Worm (Caenorhabditis elegans) whole organism, mixed stage, embryonic: Measurements from ENCODE around the gene ZK180.8.

Source experiments
- M03D4.4 ChIP-seq: sonication (generic microtip); optimal IDR thresholded peaks from 2 replicates; lab custom pipeline; 2017; ENCODE audit warnings: mild to moderate bottlenecking, missing genetic modification characterization, missing compliant biosample characterization
- bed-3 ChIP-seq: fragments of 200-800 bp; sonication (Bioruptor generic); optimal IDR thresholded peaks from 3 replicates; lab custom pipeline; 2018; ENCODE audit warnings: mild to moderate bottlenecking, missing genetic modification characterization, moderate library complexity, missing compliant biosample characterization
- blmp-1 ChIP-seq: fragments of 150-350 bp; optimal IDR thresholded peaks from 2 replicates; lab custom pipeline; 2014; ENCODE audit warnings: missing biosample characterization, missing genetic modification characterization
- ceh-39 ChIP-seq: fragments of 150-350 bp; optimal IDR thresholded peaks from 2 replicates; lab custom pipeline; 2014; ENCODE audit warnings: missing biosample characterization, missing genetic modification characterization
- ceh-83 ChIP-seq: fragments of 200-800 bp; sonication (Bioruptor generic); optimal IDR thresholded peaks from 2 replicates; lab custom pipeline; 2018; ENCODE audit warnings: mild to moderate bottlenecking, missing genetic modification characterization, missing compliant biosample characterization
- ces-1 ChIP-seq: fragments of 150-350 bp; optimal IDR thresholded peaks from 2 replicates; lab custom pipeline; 2014; ENCODE audit warnings: missing biosample characterization, missing genetic modification reagents, missing genetic modification characterization
- cnd-1 ChIP-seq: fragments of 200-800 bp; sonication (Bioruptor generic); optimal IDR thresholded peaks from 2 replicates; lab custom pipeline; 2018; ENCODE audit warnings: mild to moderate bottlenecking, missing genetic modification characterization, missing compliant biosample characterization
- drap-1 ChIP-seq: fragments of 200-800 bp; sonication (Bioruptor generic); optimal IDR thresholded peaks from 3 replicates; lab custom pipeline; 2018; ENCODE audit warnings: mild to moderate bottlenecking, missing genetic modification characterization, missing compliant biosample characterization
- elt-3 ChIP-seq: fragments of 150-350 bp; optimal IDR thresholded peaks from 2 replicates; lab custom pipeline; 2014; ENCODE audit warnings: missing biosample characterization, missing genetic modification characterization
- flh-1 ChIP-seq: fragments of 200-800 bp; sonication (Bioruptor generic); optimal IDR thresholded peaks from 2 replicates; lab custom pipeline; 2018; ENCODE audit warnings: mild to moderate bottlenecking, missing genetic modification characterization, moderate library complexity, missing compliant biosample characterization
- ham-2 ChIP-seq: fragments of 200-800 bp; sonication (Bioruptor generic); optimal IDR thresholded peaks from 2 replicates; lab custom pipeline; 2018; ENCODE audit warnings: mild to moderate bottlenecking, missing genetic modification characterization, missing compliant biosample characterization
- hlh-1 ChIP-seq: fragments of 150-350 bp; optimal IDR thresholded peaks from 2 replicates; lab custom pipeline; 2014; ENCODE audit warnings: missing biosample characterization, missing genetic modification reagents, missing genetic modification characterization
- lin-13 ChIP-seq: fragments of 150-350 bp; optimal IDR thresholded peaks from 2 replicates; lab custom pipeline; 2014; ENCODE audit warnings: missing biosample characterization, missing genetic modification characterization
- lin-32 ChIP-seq: fragments of 200-800 bp; sonication (Bioruptor generic); optimal IDR thresholded peaks from 2 replicates; lab custom pipeline; 2018; ENCODE audit warnings: mild to moderate bottlenecking, missing genetic modification characterization, missing compliant biosample characterization
- lsy-2 ChIP-seq: fragments of 150-350 bp; optimal IDR thresholded peaks from 2 replicates; lab custom pipeline; 2014; ENCODE audit warnings: missing biosample characterization, missing genetic modification characterization
- mab-5 ChIP-seq: fragments of 150-350 bp; optimal IDR thresholded peaks from 2 replicates; lab custom pipeline; 2014; ENCODE audit warnings: missing biosample characterization, missing genetic modification characterization
- mep-1 ChIP-seq: fragments of 150-350 bp; optimal IDR thresholded peaks from 2 replicates; lab custom pipeline; 2017; ENCODE audit warnings: missing biosample characterization, missing genetic modification reagents, missing genetic modification characterization, inconsistent platforms
- mls-2 ChIP-seq: sonication (generic microtip); optimal IDR thresholded peaks from 2 replicates; lab custom pipeline; 2016; ENCODE audit warnings: mild to moderate bottlenecking, missing genetic modification characterization, moderate library complexity, missing compliant biosample characterization
- nhr-12 ChIP-seq: fragments of 150-350 bp; optimal IDR thresholded peaks from 2 replicates; lab custom pipeline; 2014; ENCODE audit warnings: missing biosample characterization, missing genetic modification characterization
- nhr-2 ChIP-seq: fragments of 150-350 bp; optimal IDR thresholded peaks from 2 replicates; lab custom pipeline; 2014; ENCODE audit warnings: missing biosample characterization, missing genetic modification characterization
- nhr-237 ChIP-seq: fragments of 150-350 bp; optimal IDR thresholded peaks from 2 replicates; lab custom pipeline; 2014; ENCODE audit warnings: missing biosample characterization, missing genetic modification characterization
- nhr-28 ChIP-seq: fragments of 150-350 bp; optimal IDR thresholded peaks from 2 replicates; lab custom pipeline; 2014; ENCODE audit warnings: missing biosample characterization, missing genetic modification characterization
- pha-4 ChIP-seq: fragments of 150-350 bp; optimal IDR thresholded peaks from 2 replicates; lab custom pipeline; 2018; ENCODE audit warnings: missing biosample characterization, missing genetic modification reagents, missing genetic modification characterization
- sem-2 ChIP-seq: fragments of 200-800 bp; sonication (Bioruptor generic); optimal IDR thresholded peaks from 2 replicates; lab custom pipeline; 2018; ENCODE audit warnings: mild to moderate bottlenecking, missing genetic modification characterization, missing compliant biosample characterization
- snpc-4 ChIP-seq: fragments of 150-350 bp; optimal IDR thresholded peaks from 2 replicates; lab custom pipeline; 2014; ENCODE audit warnings: missing biosample characterization, missing genetic modification characterization
- sptf-1 ChIP-seq: sonication (generic microtip); optimal IDR thresholded peaks from 2 replicates; lab custom pipeline; 2017; ENCODE audit warnings: mild to moderate bottlenecking, missing genetic modification characterization, moderate library complexity, missing compliant biosample characterization
- tbx-8 ChIP-seq: fragments of 200-800 bp; sonication (Bioruptor generic); optimal IDR thresholded peaks from 2 replicates; lab custom pipeline; 2018; ENCODE audit warnings: mild to moderate bottlenecking, missing genetic modification characterization, moderate library complexity, missing compliant biosample characterization
- unc-39 ChIP-seq: fragments of 150-350 bp; optimal IDR thresholded peaks from 2 replicates; lab custom pipeline; 2014; ENCODE audit warnings: missing biosample characterization, missing genetic modification characterization
- unc-62 ChIP-seq: fragments of 150-350 bp; optimal IDR thresholded peaks from 2 replicates; lab custom pipeline; 2014; ENCODE audit warnings: missing biosample characterization, missing genetic modification reagents, missing genetic modification characterization
- ztf-11 ChIP-seq: fragments of 150-350 bp; optimal IDR thresholded peaks from 2 replicates; lab custom pipeline; 2014; ENCODE audit warnings: missing biosample characterization, missing genetic modification characterization

Gene ZK180.8

ce11 chrIV:4511259-4511890 lies at the start of gene ZK180.8, which contains the start of gene rfth-1:
Gene ZK180.8 (minus strand): TSS chrIV:4511724.
Gene rfth-1 (minus strand): TSS chrIV:4511309.
- no peak for TF ChIP-seq nhr-28
- TF ChIP-seq mls-2 (tag; lab: Kevin White, UChicago), result no peak
- TF ChIP-seq snpc-4 (tag; lab: Kevin White, UChicago), result no peak
- TF ChIP-seq bed-3 (GFP tag; lab: Kevin White, UChicago), result no peak
- TF ChIP-seq unc-62 (GFP tag; lab: Kevin White, UChicago), result no peak
- TF ChIP-seq ztf-11 (tag; lab: Kevin White, UChicago), result no peak
- TF ChIP-seq nhr-2 (tag; lab: Kevin White, UChicago), result no peak

ce11 chrIV:4559160-4559559 lies 47.6 kb upstream of the ZK180.8 start:
- TF ChIP-seq nhr-2 (tag; lab: Kevin White, UChicago) (no peak), nhr-237 (no peak), mab-5 (tag; lab: Kevin White, UChicago) (no peak), sem-2 (GFP tag; lab: Kevin White, UChicago) (no peak), sptf-1 (tag; lab: Kevin White, UChicago) (no peak), ham-2 (GFP tag; lab: Kevin White, UChicago) (no peak), unc-39 (tag; lab: Kevin White, UChicago) (no peak), lin-13 (tag; lab: Kevin White, UChicago) (no peak), nhr-12 (tag; lab: Kevin White, UChicago) (no peak), ceh-39 (tag; lab: Kevin White, UChicago) (no peak), flh-1 (GFP tag; lab: Kevin White, UChicago) (no peak)

ce11 chrIV:4557731-4558130 lies 46.2 kb upstream of the ZK180.8 start:
- no peak for TF ChIP-seq snpc-4 (tag; lab: Kevin White, UChicago)
- TF ChIP-seq hlh-1 (tag; lab: Kevin White, UChicago), result no peak
- no peak for TF ChIP-seq mep-1
- TF ChIP-seq ceh-39 (tag; lab: Kevin White, UChicago), result no peak
- no peak for TF ChIP-seq mls-2 (tag; lab: Kevin White, UChicago)

- TF ChIP-seq nhr-2 (tag; lab: Kevin White, UChicago) (no peak), nhr-28 (no peak), blmp-1 (no peak), unc-39 (tag; lab: Kevin White, UChicago) (no peak), flh-1 (GFP tag; lab: Kevin White, UChicago) (no peak), elt-3 (tag; lab: Kevin White, UChicago) (no peak), tbx-8 (no peak), mls-2 (tag; lab: Kevin White, UChicago) (no peak), ham-2 (GFP tag; lab: Kevin White, UChicago) (no peak), mep-1 (no peak)
Observed at ce11 chrIV:4557130-4557529, 45.6 kb upstream of the ZK180.8 start.

ce11 chrIV:4551562-4551961 lies 40.0 kb upstream of the ZK180.8 start:
- TF ChIP-seq nhr-28 (no peak), hlh-1 (tag; lab: Kevin White, UChicago) (no peak), unc-62 (GFP tag; lab: Kevin White, UChicago) (no peak), elt-3 (tag; lab: Kevin White, UChicago) (no peak), lsy-2 (tag; lab: Kevin White, UChicago) (no peak), blmp-1 (no peak), pha-4 (tag; lab: Kevin White, UChicago) (no peak), cnd-1 (tag; lab: Kevin White, UChicago) (no peak), flh-1 (GFP tag; lab: Kevin White, UChicago) (no peak), sem-2 (GFP tag; lab: Kevin White, UChicago) (no peak), lin-32 (GFP tag; lab: Kevin White, UChicago) (no peak), drap-1 (no peak), nhr-237 (no peak), M03D4.4 (tag; lab: Kevin White, UChicago) (no peak), bed-3 (GFP tag; lab: Kevin White, UChicago) (no peak), tbx-8 (no peak), sptf-1 (tag; lab: Kevin White, UChicago) (no peak), ztf-11 (tag; lab: Kevin White, UChicago) (no peak)

- TF ChIP-seq ham-2 (GFP tag; lab: Kevin White, UChicago) (no peak), ceh-83 (GFP tag; lab: Kevin White, UChicago) (no peak), hlh-1 (tag; lab: Kevin White, UChicago) (no peak), nhr-12 (tag; lab: Kevin White, UChicago) (no peak), ces-1 (no peak), lin-13 (tag; lab: Kevin White, UChicago) (no peak), blmp-1 (no peak), mls-2 (tag; lab: Kevin White, UChicago) (no peak), mep-1 (no peak), bed-3 (GFP tag; lab: Kevin White, UChicago) (no peak), unc-62 (GFP tag; lab: Kevin White, UChicago) (no peak)
Observed at ce11 chrIV:4548253-4548652, 36.7 kb upstream of the ZK180.8 start, which contains the start of gene ZK185.1. Gene ZK185.1 (plus strand): TSS chrIV:4548553.
